Fruit fly (Drosophila melanogaster): ENCODE results near the gene Ir75b.

Ir75b gene

dm6 chr3L:17846169-17846981, 26.4 kb upstream of the Ir75b start, which contains the start of the genes MED19 and CG7430:
MED19 (minus strand) TSS chr3L:17846501.
CG7430 (plus strand) TSS chr3L:17846916.
- TF ChIP-seq pdm3 (GFP tag; optimal IDR thresholded peaks at IDR 0.05) (no peak), CG1621 (tag; optimal IDR thresholded peaks at IDR 0.05) (peak; percentile 10), Hr39 (GFP tag; optimal IDR thresholded peaks at IDR 0.05) (no peak), svp (GFP tag) (peak; percentile 69), Lpt (GFP tag; optimal IDR thresholded peaks at IDR 0.05) (no peak), Sox15 (GFP tag; optimal IDR thresholded peaks at IDR 0.05) (no peak), dac (GFP tag; optimal IDR thresholded peaks at IDR 0.05) (no peak), eg (GFP tag; IDR thresholded peaks at IDR 0.05) (peak; percentile 29; the same call in 1 of the 3 replicates), CG6808 (GFP tag; optimal IDR thresholded peaks at IDR 0.05) (no peak), CG8119 (GFP tag; IDR thresholded peaks at IDR 0.05) (peak; percentile 33; the same call in 1 of the 3 replicates), topi (GFP tag; optimal IDR thresholded peaks at IDR 0.05) (no peak), Met (GFP tag; optimal IDR thresholded peaks at IDR 0.05) (no peak), CG31627 (GFP tag; optimal IDR thresholded peaks at IDR 0.05) (no peak), CG10669 (GFP tag; optimal IDR thresholded peaks at IDR 0.05) (no peak), CG8632 (GFP tag; optimal IDR thresholded peaks at IDR 0.05) (peak; percentile 7), ss (GFP tag; optimal IDR thresholded peaks at IDR 0.05) (peak in 1 of 2 experiments; percentile 64), OdsH (GFP tag; optimal IDR thresholded peaks at IDR 0.05) (no peak), CG32006 (GFP tag; optimal IDR thresholded peaks at IDR 0.05) (no peak), CG3919 (GFP tag; optimal IDR thresholded peaks at IDR 0.05) (no peak), spab (GFP tag; optimal IDR thresholded peaks at IDR 0.05) (no peak), CG7368 (GFP tag; optimal IDR thresholded peaks at IDR 0.05) (no peak), cyc (GFP tag; optimal IDR thresholded peaks at IDR 0.05) (peak; percentile 2), CG11902 (GFP tag; optimal IDR thresholded peaks at IDR 0.05) (no peak), CG11294 (GFP tag; IDR thresholded peaks at IDR 0.05) (no peak), lz (GFP tag; optimal IDR thresholded peaks at IDR 0.05) (peak; percentile 19), Eip93F (GFP tag; optimal IDR thresholded peaks at IDR 0.05) (no peak), CG34406 (GFP tag; optimal IDR thresholded peaks at IDR 0.05) (no peak), CG6163 (GFP tag; IDR thresholded peaks at IDR 0.05) (peak; percentile 46; the same call in 1 of the 3 replicates), esn (GFP tag; optimal IDR thresholded peaks at IDR 0.05) (peak; percentile 20), CG6854 (GFP tag; optimal IDR thresholded peaks at IDR 0.05) (peak; percentile 79), Hr38 (GFP tag; optimal IDR thresholded peaks at IDR 0.05) (no peak), CG6792 (GFP tag; optimal IDR thresholded peaks at IDR 0.05) (no peak), salr (GFP tag; optimal IDR thresholded peaks at IDR 0.05) (no peak), CG10631 (GFP tag; optimal IDR thresholded peaks at IDR 0.05) (no peak), vri (GFP tag; optimal IDR thresholded peaks at IDR 0.05) (peak; percentile 23), acj6 (GFP tag; optimal IDR thresholded peaks at IDR 0.05) (no peak), Ets96B (tag; optimal IDR thresholded peaks at IDR 0.05) (no peak), achi (GFP tag; optimal IDR thresholded peaks at IDR 0.05) (no peak), net (GFP tag; optimal IDR thresholded peaks at IDR 0.05) (no peak), Eip75B (GFP tag; optimal IDR thresholded peaks at IDR 0.05) (no peak), CG15336 (GFP tag; IDR thresholded peaks at IDR 0.05) (peak; percentile 51; the same call in 1 of the 2 replicates), Eip78C (GFP tag) (peak; percentile 56)
